Worm (Caenorhabditis elegans) whole organism, early embryonic: ENCODE data around the gene sphk-1.

Experiments used
- B0310.2 ChIP-seq: sonication (generic microtip); optimal IDR thresholded peaks from 2 replicates; lab custom pipeline; 2016; ENCODE audit warnings: mild to moderate bottlenecking, missing genetic modification characterization, missing compliant biosample characterization
- ama-1 ChIP-seq: fragments of 150-350 bp; optimal IDR thresholded peaks from 2 replicates; lab custom pipeline; 2014
- ceh-36 ChIP-seq: sonication (generic microtip); optimal IDR thresholded peaks from 2 replicates; lab custom pipeline; 2016; ENCODE audit warnings: missing genetic modification characterization, inconsistent platforms, missing compliant biosample characterization

DNA sequence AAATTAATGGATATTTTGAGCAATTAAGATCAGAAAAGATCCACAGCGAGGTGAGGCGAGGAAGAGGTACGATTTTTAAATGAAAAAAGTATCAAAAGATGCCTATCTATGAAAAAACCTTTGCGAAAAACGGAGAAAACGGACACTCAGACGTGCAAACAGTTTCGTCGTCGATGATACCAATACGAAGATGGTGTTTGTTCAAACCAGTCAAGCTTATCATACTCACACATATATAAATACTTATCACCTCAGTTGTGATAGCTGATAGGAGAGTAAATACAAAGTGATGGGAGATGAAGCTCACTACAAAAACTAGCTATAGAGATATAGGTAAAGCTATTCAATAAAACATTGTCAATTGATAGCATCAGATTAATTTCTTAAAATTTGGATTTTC, 21.7 kb downstream of the sphk-1 start:
- TF ChIP-seq ceh-36 (tag; lab: Kevin White, UChicago) (no peak), B0310.2 (tag; lab: Kevin White, UChicago) (no peak), ama-1 (lab: Kevin White, UChicago) (no peak)
